Fruit fly (Drosophila melanogaster): ENCODE data around the gene CG15387.
A peak's percentile ranks its signal among the peaks of the same experiment; 100 is the strongest.

Gene CG15387

dm6 chr2L:2189100-2189499, 37.0 kb downstream of the CG15387 start (continued):
- TF ChIP-seq gce (GFP tag; IDR thresholded peaks at IDR 0.05) = no peak
- peak; percentile 71 for TF ChIP-seq CG7839 (tag; optimal IDR thresholded peaks at IDR 0.05)
- peak; percentile 66 for TF ChIP-seq CG9609 (GFP tag; optimal IDR thresholded peaks at IDR 0.05)
- TF ChIP-seq ranshi (GFP tag; IDR thresholded peaks at IDR 0.05) = peak; percentile 73; the same call in 1 of the 2 replicates
- no peak for TF ChIP-seq usp (GFP tag; optimal IDR thresholded peaks at IDR 0.05)
- no peak for TF ChIP-seq gcm2 (GFP tag; optimal IDR thresholded peaks at IDR 0.05)
- TF ChIP-seq bab2 (GFP tag; optimal IDR thresholded peaks at IDR 0.05) = peak; percentile 62
- peak; percentile 84 for TF ChIP-seq tin (GFP tag; optimal IDR thresholded peaks at IDR 0.05)
- peak; percentile 25 for TF ChIP-seq CG15011 (GFP tag; optimal IDR thresholded peaks at IDR 0.05)
- no peak for TF ChIP-seq CG32767 (GFP tag; IDR thresholded peaks at IDR 0.05)
- TF ChIP-seq CG2678 (tag; optimal IDR thresholded peaks at IDR 0.05) = peak; percentile 65
- no peak for TF ChIP-seq CG7271 (tag; optimal IDR thresholded peaks at IDR 0.05)
- peak; percentile 73 for TF ChIP-seq unpg (GFP tag; optimal IDR thresholded peaks at IDR 0.05)
- TF ChIP-seq CG17612 (GFP tag; IDR thresholded peaks at IDR 0.05) = no peak
- peak; percentile 72 for TF ChIP-seq croc (GFP tag; conservative IDR thresholded peaks at IDR 0.05)
- peak; percentile 55; the same call in 2 of the 4 replicates for TF ChIP-seq Gug (GFP tag; IDR thresholded peaks at IDR 0.05)
- no peak for TF ChIP-seq CG6765 (GFP tag; optimal IDR thresholded peaks at IDR 0.05)
- TF ChIP-seq Awh (GFP tag; IDR thresholded peaks at IDR 0.05) = peak; percentile 71; the same call in 1 of the 2 replicates
- peak; percentile 4 for TF ChIP-seq CG12104 (GFP tag; optimal IDR thresholded peaks at IDR 0.05)
- TF ChIP-seq CG13624 (GFP tag; optimal IDR thresholded peaks at IDR 0.05) = peak; percentile 7
- peak; percentile 43; the same call in 1 of the 2 replicates for TF ChIP-seq onecut (GFP tag; IDR thresholded peaks at IDR 0.05)
- TF ChIP-seq pan (optimal IDR thresholded peaks at IDR 0.05) = no peak
- TF ChIP-seq pan (GFP tag; optimal IDR thresholded peaks at IDR 0.05 in 1 of 2, IDR thresholded peaks at IDR 0.05 in 1 of 2) = peak in 1 of 2 experiments; percentile 62
- TF ChIP-seq CG4360 (GFP tag; IDR thresholded peaks at IDR 0.05) = peak; percentile 79
- no peak for TF ChIP-seq slbo (GFP tag; IDR thresholded peaks at IDR 0.05)
- no peak for TF ChIP-seq Ravus (GFP tag; IDR thresholded peaks at IDR 0.05)
- TF ChIP-seq CG8765 (GFP tag; IDR thresholded peaks at IDR 0.05) = peak; percentile 47; the same call in 1 of the 2 replicates
- peak; percentile 51; the same call in 1 of the 2 replicates for TF ChIP-seq HLH3B (GFP tag; IDR thresholded peaks at IDR 0.05)
- no peak for TF ChIP-seq cas (GFP tag; IDR thresholded peaks at IDR 0.05)
- peak; percentile 11 for TF ChIP-seq ab (GFP tag; optimal IDR thresholded peaks at IDR 0.05)
- TF ChIP-seq CG10462 (GFP tag; optimal IDR thresholded peaks at IDR 0.05) = peak; percentile 25
- no peak for TF ChIP-seq Atf6 (GFP tag; IDR thresholded peaks at IDR 0.05)
- peak; percentile 64 for TF ChIP-seq CG10654 (GFP tag; optimal IDR thresholded peaks at IDR 0.05)
- no peak for TF ChIP-seq CG2120 (GFP tag; optimal IDR thresholded peaks at IDR 0.05)
- no peak for TF ChIP-seq prd (optimal IDR thresholded peaks at IDR 0.05)
- peak; percentile 82 for TF ChIP-seq prd (GFP tag; IDR thresholded peaks at IDR 0.05)
- TF ChIP-seq NC2α (GFP tag; optimal IDR thresholded peaks at IDR 0.05) = no peak
- TF ChIP-seq Scr (GFP tag; IDR thresholded peaks at IDR 0.05; ENCODE audit: partially characterized antibody) = no peak
- TF ChIP-seq CG18011 (GFP tag; optimal IDR thresholded peaks at IDR 0.05) = no peak
- no peak for TF ChIP-seq hbn (GFP tag; IDR thresholded peaks at IDR 0.05; ENCODE audit: partially characterized antibody)
- TF ChIP-seq jumu (GFP tag; optimal IDR thresholded peaks at IDR 0.05) = peak; percentile 59
- no peak for TF ChIP-seq chinmo (GFP tag; IDR thresholded peaks at IDR 0.05; ENCODE audit: partially characterized antibody)
- peak; percentile 75 for TF ChIP-seq Mes4 (GFP tag; optimal IDR thresholded peaks at IDR 0.05)
- TF ChIP-seq CG7357 (GFP tag; IDR thresholded peaks at IDR 0.05) = peak; percentile 54; the same call in 1 of the 3 replicates
- TF ChIP-seq wor (GFP tag; IDR thresholded peaks at IDR 0.05) = no peak
- TF ChIP-seq Neu2 (GFP tag; optimal IDR thresholded peaks at IDR 0.05; ENCODE audit: borderline replicate concordance) = no peak
- TF ChIP-seq Tbp (GFP tag; optimal IDR thresholded peaks at IDR 0.05) = no peak
- TF ChIP-seq CG10543 (GFP tag; optimal IDR thresholded peaks at IDR 0.05) = no peak
- no peak for TF ChIP-seq fu2 (GFP tag; optimal IDR thresholded peaks at IDR 0.05)
- peak; percentile 65 for TF ChIP-seq CG5245 (GFP tag; optimal IDR thresholded peaks at IDR 0.05)
- TF ChIP-seq CG7786 (GFP tag; optimal IDR thresholded peaks at IDR 0.05) = peak; percentile 20
- TF ChIP-seq CG10147 (GFP tag; optimal IDR thresholded peaks at IDR 0.05) = no peak
- peak; percentile 41 for TF ChIP-seq Usf (GFP tag; optimal IDR thresholded peaks at IDR 0.05)

Measured in whole organism, embryonic.